Worm (Caenorhabditis elegans) whole organism, L2 larva: ENCODE measurements around the gene srsx-37.
A peak's percentile ranks its signal among the peaks of the same experiment; 100 is the strongest.

Experiments used
- C34F6.9 ChIP-seq: fragments of 150-350 bp; optimal IDR thresholded peaks from 2 replicates; lab custom pipeline; 2014; ENCODE audit warnings: missing biosample characterization, missing genetic modification characterization
- F13H6.1 ChIP-seq: sonication (generic microtip); optimal IDR thresholded peaks from 2 replicates; lab custom pipeline; 2016; ENCODE audit warnings: missing genetic modification characterization, missing compliant biosample characterization
- ZK546.5 ChIP-seq: sonication (generic microtip); optimal IDR thresholded peaks from 2 replicates; lab custom pipeline; 2017; ENCODE audit warnings: missing biosample characterization, missing genetic modification characterization
- alr-1 ChIP-seq: fragments of 150-350 bp; optimal IDR thresholded peaks from 2 replicates; lab custom pipeline; 2014; ENCODE audit warnings: missing biosample characterization, missing genetic modification characterization
- aly-2 ChIP-seq: fragments of 150-350 bp; optimal IDR thresholded peaks from 2 replicates; lab custom pipeline; 2014; ENCODE audit warnings: missing biosample characterization, missing genetic modification characterization
- blmp-1 ChIP-seq: sonication (generic microtip); optimal IDR thresholded peaks from 2 replicates; lab custom pipeline; 2017; ENCODE audit warnings: missing genetic modification characterization, mild to moderate bottlenecking, missing compliant biosample characterization, antibody characterized with exemption, moderate library complexity; ENCODE audit not compliant: insufficient read depth
- ceh-16 ChIP-seq: fragments of 150-350 bp; optimal IDR thresholded peaks from 2 replicates; lab custom pipeline; 2014; ENCODE audit warnings: missing biosample characterization, missing genetic modification characterization
- crh-2 ChIP-seq: sonication (generic microtip); optimal IDR thresholded peaks from 2 replicates; lab custom pipeline; 2017; ENCODE audit warnings: missing biosample characterization, missing genetic modification characterization
- dmd-4 ChIP-seq: sonication (generic microtip); optimal IDR thresholded peaks from 2 replicates; lab custom pipeline; 2017; ENCODE audit warnings: missing biosample characterization, missing genetic modification characterization
- elt-1 ChIP-seq: fragments of 150-350 bp; optimal IDR thresholded peaks from 2 replicates; lab custom pipeline; 2014; ENCODE audit warnings: missing biosample characterization, missing genetic modification characterization
- elt-3 ChIP-seq: sonication (generic microtip); optimal IDR thresholded peaks from 2 replicates; lab custom pipeline; 2017; ENCODE audit warnings: missing biosample characterization, missing genetic modification characterization
- fos-1 ChIP-seq: fragments of 150-350 bp; optimal IDR thresholded peaks from 2 replicates; lab custom pipeline; 2014; ENCODE audit warnings: missing biosample characterization, missing genetic modification characterization
- gmeb-1 ChIP-seq: fragments of 150-350 bp; optimal IDR thresholded peaks from 2 replicates; lab custom pipeline; 2014; ENCODE audit warnings: missing biosample characterization, missing genetic modification characterization
- lin-11 ChIP-seq: fragments of 150-350 bp; sonication (generic microtip); optimal IDR thresholded peaks from 2 replicates; lab custom pipeline; 2014; ENCODE audit warnings: missing biosample characterization, missing genetic modification characterization, inconsistent platforms, mixed read lengths
- lin-13 ChIP-seq: fragments of 150-350 bp; optimal IDR thresholded peaks from 2 replicates; lab custom pipeline; 2014; ENCODE audit warnings: missing biosample characterization, missing genetic modification reagents, missing genetic modification characterization
- lin-39 ChIP-seq: fragments of 150-350 bp; optimal IDR thresholded peaks from 2 replicates; lab custom pipeline; 2014; ENCODE audit warnings: missing biosample characterization, missing genetic modification reagents, missing genetic modification characterization
- mab-5 ChIP-seq: fragments of 150-350 bp; optimal IDR thresholded peaks from 2 replicates; lab custom pipeline; 2014; ENCODE audit warnings: missing biosample characterization, missing genetic modification characterization
- mdl-1 ChIP-seq, 2 experiments: fragments of 150-350 bp in 1 of 2; sonication (generic microtip) in 1 of 2; optimal IDR thresholded peaks; 2 replicates each; lab custom pipeline; 2017; ENCODE audit warnings: missing biosample characterization in 2 of 2, missing genetic modification characterization in 2 of 2
- nhr-11 ChIP-seq: fragments of 150-350 bp; optimal IDR thresholded peaks from 2 replicates; lab custom pipeline; 2014; ENCODE audit warnings: missing biosample characterization, missing genetic modification characterization
- nhr-12 ChIP-seq: fragments of 150-350 bp; optimal IDR thresholded peaks from 2 replicates; lab custom pipeline; 2014; ENCODE audit warnings: missing biosample characterization, missing genetic modification characterization
- nhr-129 ChIP-seq: fragments of 150-350 bp; optimal IDR thresholded peaks from 2 replicates; lab custom pipeline; 2014; ENCODE audit warnings: missing biosample characterization, missing genetic modification characterization
- nhr-21 ChIP-seq: fragments of 150-350 bp; optimal IDR thresholded peaks from 2 replicates; lab custom pipeline; 2014; ENCODE audit warnings: missing biosample characterization, missing genetic modification characterization
- nhr-23 ChIP-seq: fragments of 150-350 bp; optimal IDR thresholded peaks from 2 replicates; lab custom pipeline; 2014; ENCODE audit warnings: missing biosample characterization, missing genetic modification reagents, missing genetic modification characterization
- nhr-237 ChIP-seq: fragments of 150-350 bp; optimal IDR thresholded peaks from 2 replicates; lab custom pipeline; 2014; ENCODE audit warnings: missing biosample characterization, missing genetic modification characterization
- nhr-25 ChIP-seq: fragments of 150-350 bp; sonication (generic microtip); optimal IDR thresholded peaks from 3 replicates; lab custom pipeline; 2014; ENCODE audit warnings: missing biosample characterization, missing genetic modification characterization
- nhr-6 ChIP-seq: fragments of 150-350 bp; optimal IDR thresholded peaks from 2 replicates; lab custom pipeline; 2014; ENCODE audit warnings: missing biosample characterization, missing genetic modification characterization
- nhr-77 ChIP-seq: fragments of 150-350 bp; optimal IDR thresholded peaks from 2 replicates; lab custom pipeline; 2014; ENCODE audit warnings: missing biosample characterization, missing genetic modification characterization
- peb-1 ChIP-seq: fragments of 150-350 bp; optimal IDR thresholded peaks from 2 replicates; lab custom pipeline; 2014; ENCODE audit warnings: missing biosample characterization, missing genetic modification characterization
- sem-4 ChIP-seq: fragments of 150-350 bp; optimal IDR thresholded peaks from 2 replicates; lab custom pipeline; 2014; ENCODE audit warnings: missing biosample characterization, missing genetic modification reagents, missing genetic modification characterization
- skn-1 ChIP-seq: sonication (generic microtip); optimal IDR thresholded peaks from 2 replicates; lab custom pipeline; 2017; ENCODE audit warnings: missing biosample characterization, missing genetic modification characterization
- sma-3 ChIP-seq: sonication (generic microtip); optimal IDR thresholded peaks from 2 replicates; lab custom pipeline; 2016; ENCODE audit warnings: missing genetic modification reagents, missing genetic modification characterization, missing compliant biosample characterization
- unc-55 ChIP-seq: fragments of 150-350 bp; sonication (generic microtip); optimal IDR thresholded peaks from 3 replicates; lab custom pipeline; 2014; ENCODE audit warnings: missing biosample characterization, missing genetic modification reagents, missing genetic modification characterization
- ztf-1 ChIP-seq: fragments of 200-800 bp; sonication (Bioruptor generic); conservative IDR thresholded peaks from 2 replicates; pipeline ENCODE4 v1.3.6; 2022; ENCODE audit warnings: missing genetic modification characterization, missing compliant biosample characterization
- ztf-11 ChIP-seq: sonication (generic microtip); optimal IDR thresholded peaks from 2 replicates; lab custom pipeline; 2017; ENCODE audit warnings: missing biosample characterization, missing genetic modification characterization

srsx-37 gene

DNA sequence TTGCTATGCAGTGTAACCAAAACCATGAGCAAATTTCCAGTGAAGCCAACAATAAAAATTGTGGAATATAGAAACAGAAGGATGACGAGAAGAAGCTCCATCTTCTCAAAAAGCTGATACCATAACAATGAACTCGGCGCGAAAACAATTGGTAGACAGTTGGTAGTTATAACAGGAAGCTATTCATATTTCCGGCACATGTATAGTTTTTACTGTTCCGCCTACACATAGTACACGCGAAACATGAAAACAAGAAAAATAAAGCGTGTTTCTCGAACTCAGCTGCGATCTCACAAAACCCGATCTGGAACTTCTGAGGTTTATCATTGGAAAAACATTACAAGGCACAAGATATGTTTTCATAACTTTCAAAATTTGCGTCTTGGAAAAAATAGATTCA lies at the start of gene srsx-37:
Gene srsx-37, minus strand, starts transcription at position 101 of the 400 bp plus-strand sequence.
- no peak for TF ChIP-seq gmeb-1 (tag; lab: Kevin White, UChicago)
- TF ChIP-seq lin-39 (tag; lab: Kevin White, UChicago) = no peak
- TF ChIP-seq ZK546.5 (tag; lab: Kevin White, UChicago) = no peak
- no peak for TF ChIP-seq nhr-25 (tag; lab: Kevin White, UChicago)
- no peak for TF ChIP-seq ztf-11 (tag; lab: Kevin White, UChicago)
- no peak for TF ChIP-seq blmp-1 (tag; lab: Kevin White, UChicago)
- TF ChIP-seq mdl-1 (tag; optimal IDR thresholded peaks at IDR 0.05; lab: Kevin White, UChicago) = no peak
- no peak for TF ChIP-seq lin-13
- no peak for TF ChIP-seq peb-1 (tag; lab: Kevin White, UChicago)
- TF ChIP-seq skn-1 = no peak
- no peak for TF ChIP-seq ztf-1 (GFP tag; lab: Robert Waterston, UW)
- no peak for TF ChIP-seq lin-11 (tag; lab: Kevin White, UChicago)

ce11 chrV:15306745-15307144 lies 47.8 kb upstream of the srsx-37 start, which contains the start of gene T26H8.4:
TSS of gene T26H8.4 (minus strand) at chrV:15306845.
- TF ChIP-seq elt-1 (tag; lab: Kevin White, UChicago) (no peak), nhr-21 (tag; lab: Kevin White, UChicago) (no peak), nhr-25 (tag; lab: Kevin White, UChicago) (no peak), unc-55 (GFP tag; lab: Kevin White, UChicago) (no peak), mab-5 (no peak), nhr-237 (tag; lab: Kevin White, UChicago) (no peak), crh-2 (tag; lab: Kevin White, UChicago) (no peak), elt-3 (tag; lab: Kevin White, UChicago) (no peak)

- TF ChIP-seq nhr-12 (tag; lab: Kevin White, UChicago) = no peak
Observed at ce11 chrV:15305502-15305901, 46.6 kb upstream of the srsx-37 start, which contains the start of gene T26H8.5. TSS of gene T26H8.5 (minus strand) at chrV:15305602.

- TF ChIP-seq nhr-129 (tag; lab: Kevin White, UChicago) (no peak), alr-1 (tag; lab: Kevin White, UChicago) (no peak), C34F6.9 (tag; lab: Kevin White, UChicago) (no peak)
Observed at ce11 chrV:15303625-15304024, 44.7 kb upstream of the srsx-37 start, which contains the start of gene srx-48. TSS of gene srx-48 (minus strand) at chrV:15303725.

ce11 chrV:15298597-15298996 lies 39.6 kb upstream of the srsx-37 start, which contains the start of gene cpr-3:
TSS of gene cpr-3 (minus strand) at chrV:15298700.
- TF ChIP-seq alr-1 (tag; lab: Kevin White, UChicago) = no peak
- peak; percentile 8 for TF ChIP-seq sma-3 (GFP tag; lab: Kevin White, UChicago)
- no peak for TF ChIP-seq nhr-129 (tag; lab: Kevin White, UChicago)
- TF ChIP-seq crh-2 (tag; lab: Kevin White, UChicago) = peak; percentile 64
- TF ChIP-seq lin-13 = no peak
- TF ChIP-seq aly-2 (tag; lab: Kevin White, UChicago) = no peak
- TF ChIP-seq mdl-1 (tag; optimal IDR thresholded peaks at IDR 0.05; lab: Kevin White, UChicago) = no peak
- no peak for TF ChIP-seq nhr-23 (tag; lab: Kevin White, UChicago)
- TF ChIP-seq nhr-77 = no peak
- no peak for TF ChIP-seq dmd-4
- TF ChIP-seq nhr-11 (tag; lab: Kevin White, UChicago) = no peak
- peak; percentile 75 for TF ChIP-seq skn-1
- no peak for TF ChIP-seq F13H6.1 (tag; lab: Kevin White, UChicago)
- no peak for TF ChIP-seq ceh-16 (tag; lab: Kevin White, UChicago)
- no peak for TF ChIP-seq ztf-11 (tag; lab: Kevin White, UChicago)
- peak; percentile 64 for TF ChIP-seq gmeb-1 (tag; lab: Kevin White, UChicago)
- TF ChIP-seq fos-1 (tag; lab: Kevin White, UChicago) = peak; percentile 100
- TF ChIP-seq sem-4 (tag; lab: Kevin White, UChicago) = no peak
- no peak for TF ChIP-seq nhr-6 (tag; lab: Kevin White, UChicago)
